Fruit fly (Drosophila melanogaster) whole organism, embryonic: ENCODE data around the gene Ugt35E1.

Experiments used
- CG10654 ChIP-seq: fragments of 200-800 bp; sonication (Bioruptor generic); optimal IDR thresholded peaks from 2 replicates; lab custom pipeline; 2016; ENCODE audit warnings: missing biosample characterization, missing genetic modification characterization
- Rx ChIP-seq: fragments of 200-800 bp; sonication (Bioruptor generic); IDR thresholded peaks from 2 replicates; pipeline ENCODE4 v1.3.6; 2022; ENCODE audit warnings: missing biosample characterization, missing genetic modification characterization
- Stat92E ChIP-seq, 3 experiments: fragments of >200 bp in 2 of 3; fragments of 200-800 bp in 1 of 3; sonication (Bioruptor generic) in 1 of 3; optimal IDR thresholded peaks; 2 replicates each; lab custom pipeline; 2017 to 2019; ENCODE audit warnings: missing biosample characterization in 3 of 3, missing genetic modification characterization in 3 of 3, mild to moderate bottlenecking in 1 of 3, moderate library complexity in 1 of 3
- dysf ChIP-seq: fragments of 200-800 bp; sonication (Bioruptor generic); IDR thresholded peaks from 3 replicates; pipeline ENCODE4 v1.3.6; 2022; ENCODE audit warnings: missing biosample characterization, missing genetic modification characterization
- jumu ChIP-seq: fragments of 200-800 bp; sonication (Bioruptor generic); optimal IDR thresholded peaks from 3 replicates; lab custom pipeline; 2016; ENCODE audit warnings: missing biosample characterization, missing genetic modification characterization

dm6 chr3R:11173169-11173506 lies 7.3 kb upstream of the Ugt35E1 start:
- no peak for TF ChIP-seq CG10654
- no peak for TF ChIP-seq jumu
- no peak for TF ChIP-seq dysf (GFP tag; lab: Robert Waterston, UW)
- no peak for TF ChIP-seq Rx (GFP tag; lab: Robert Waterston, UW)
- TF ChIP-seq Stat92E (GFP tag; optimal IDR thresholded peaks at IDR 0.05; lab: Kevin White, UChicago): no peak
